Fruit fly (Drosophila melanogaster) whole organism: ENCODE measurements around the gene Act5C.

Experiments used
- EcR ChIP-seq, 2 experiments: fragments of >200 bp; optimal IDR thresholded peaks; 2 replicates each; lab custom pipeline; 2017; ENCODE audit warnings: missing biosample characterization in 2 of 2, missing genetic modification characterization in 2 of 2, missing genetic modification reagents in 2 of 2
- pan ChIP-seq: fragments of >200 bp; optimal IDR thresholded peaks from 2 replicates; lab custom pipeline; 2017
- psq ChIP-seq: fragments of >200 bp; optimal IDR thresholded peaks from 2 replicates; lab custom pipeline; 2017

DNA sequence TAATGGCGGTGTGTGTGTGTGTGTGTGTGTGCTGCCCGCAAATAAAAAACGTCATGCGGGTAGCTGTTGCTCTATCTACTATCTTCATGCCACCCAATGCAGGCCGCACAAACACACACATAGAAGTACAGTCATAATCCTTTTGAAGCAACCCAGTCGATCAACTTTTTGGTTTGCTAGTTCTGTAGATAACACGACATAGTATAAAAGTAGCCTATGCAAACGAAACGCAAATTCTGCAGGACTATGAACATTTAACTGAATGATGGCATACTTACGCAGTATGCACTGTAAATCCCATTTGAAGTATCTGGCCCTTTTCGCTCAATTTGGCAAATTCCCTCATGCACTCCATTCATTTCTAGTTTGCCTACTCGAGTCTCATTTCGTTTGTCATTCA is 34.6 kb upstream of the Act5C start:
- no peak for TF ChIP-seq EcR (GFP tag; optimal IDR thresholded peaks at IDR 0.05; lab: Kevin White, UChicago)
- TF ChIP-seq psq (lab: Kevin White, UChicago): no peak
- TF ChIP-seq pan: no peak
